Worm (Caenorhabditis elegans): ENCODE results near the gene K12H6.5.

- no peak for TF ChIP-seq W03F9.2 (tag; optimal IDR thresholded peaks at IDR 0.05)
- no peak for TF ChIP-seq him-1 (tag; optimal IDR thresholded peaks at IDR 0.05)
Observed at ce11 chrII:2846552-2846951, 20.6 kb upstream of the K12H6.5 start.

Data from whole organism, L4/young adult.